Fruit fly (Drosophila melanogaster): Measurements from ENCODE around the gene CG9701.

The CG9701 gene

dm6 chr3L:16699292-16700026, 33.9 kb upstream of the CG9701 start (continued):
- TF ChIP-seq ase (GFP tag; IDR thresholded peaks at IDR 0.05) (0 out of 3 replicates have a peak, but pooled peaks have one; percentile 12), lab (GFP tag; optimal IDR thresholded peaks at IDR 0.05) (peak; percentile 25), GATAe (GFP tag; conservative IDR thresholded peaks at IDR 0.05) (no peak), NFAT (GFP tag; IDR thresholded peaks at IDR 0.05) (no peak), eve (GFP tag; optimal IDR thresholded peaks at IDR 0.05) (peak in 1 of 2 experiments; percentile 54), cas (GFP tag; IDR thresholded peaks at IDR 0.05) (no peak), oc (tag; optimal IDR thresholded peaks at IDR 0.05) (no peak), bcd (GFP tag; optimal IDR thresholded peaks at IDR 0.05) (no peak), Ssrp (tag; optimal IDR thresholded peaks at IDR 0.05) (no peak), Dfd (GFP tag; optimal IDR thresholded peaks at IDR 0.05) (no peak), sob (GFP tag; IDR thresholded peaks at IDR 0.05) (no peak), dm (GFP tag; optimal IDR thresholded peaks at IDR 0.05) (no peak), lmd (GFP tag; IDR thresholded peaks at IDR 0.05) (no peak), CG11093 (GFP tag; IDR thresholded peaks at IDR 0.05) (no peak), CG2116 (GFP tag; optimal IDR thresholded peaks at IDR 0.05) (no peak), Sox100B (GFP tag; optimal IDR thresholded peaks at IDR 0.05) (peak; percentile 11), pum (GFP tag; optimal IDR thresholded peaks at IDR 0.05) (no peak), CG9817 (tag; optimal IDR thresholded peaks at IDR 0.05) (no peak), sna (GFP tag; IDR thresholded peaks at IDR 0.05; ENCODE audit: partially characterized antibody) (no peak), Fer2 (tag; optimal IDR thresholded peaks at IDR 0.05) (no peak), sens (GFP tag) (peak; percentile 71), Gsc (GFP tag; IDR thresholded peaks at IDR 0.05) (no peak), lola (GFP tag; optimal IDR thresholded peaks at IDR 0.05) (no peak), nmo (GFP tag; optimal IDR thresholded peaks at IDR 0.05) (no peak), CG2889 (GFP tag; IDR thresholded peaks at IDR 0.05) (no peak), Antp (GFP tag; optimal IDR thresholded peaks at IDR 0.05) (no peak), grn (GFP tag; optimal IDR thresholded peaks at IDR 0.05) (peak; percentile 48), CG6175 (GFP tag; IDR thresholded peaks at IDR 0.05) (no peak), sqz (GFP tag; optimal IDR thresholded peaks at IDR 0.05) (no peak), tio (GFP tag; optimal IDR thresholded peaks at IDR 0.05) (no peak), CG18011 (GFP tag; optimal IDR thresholded peaks at IDR 0.05) (no peak), dimm (GFP tag; IDR thresholded peaks at IDR 0.05) (no peak), Pdp1 (GFP tag; optimal IDR thresholded peaks at IDR 0.05) (peak in 1 of 2 experiments; percentile 75), CG2875 (GFP tag; optimal IDR thresholded peaks at IDR 0.05) (no peak), H15 (GFP tag; IDR thresholded peaks at IDR 0.05) (no peak), CG12104 (GFP tag; optimal IDR thresholded peaks at IDR 0.05) (no peak), otp (GFP tag; IDR thresholded peaks at IDR 0.05) (peak; percentile 57; the same call in 1 of the 3 replicates), luna (GFP tag; optimal IDR thresholded peaks at IDR 0.05) (no peak), CG9727 (GFP tag; optimal IDR thresholded peaks at IDR 0.05) (no peak), Asciz (GFP tag; optimal IDR thresholded peaks at IDR 0.05) (peak; percentile 4), CG1603 (tag; optimal IDR thresholded peaks at IDR 0.05) (peak; percentile 24), CG15601 (tag; optimal IDR thresholded peaks at IDR 0.05) (no peak), Max (GFP tag; optimal IDR thresholded peaks at IDR 0.05) (no peak), CG17361 (GFP tag; IDR thresholded peaks at IDR 0.05) (no peak), CG3065 (GFP tag; optimal IDR thresholded peaks at IDR 0.05) (no peak), nerfin-1 (tag; optimal IDR thresholded peaks at IDR 0.05) (no peak), dmrt11E (tag; optimal IDR thresholded peaks at IDR 0.05) (no peak), CG12769 (tag; optimal IDR thresholded peaks at IDR 0.05) (no peak), CG8290 (GFP tag; optimal IDR thresholded peaks at IDR 0.05) (no peak), CG8290 (tag; optimal IDR thresholded peaks at IDR 0.05) (peak in 1 of 2 experiments; percentile 9)
